Worm (Caenorhabditis elegans): Measurements from ENCODE around the gene sri-57.
"Not testable (repeated sequence)": the region's sequence is repeated elsewhere in the genome, so short reads cannot be mapped to it uniquely, and the experiment has no call there.

- not testable (repeated sequence) for TF ChIP-seq pqm-1 (tag; optimal IDR thresholded peaks at IDR 0.05); ces-1 (GFP tag; optimal IDR thresholded peaks at IDR 0.05); ztf-7 (tag; optimal IDR thresholded peaks at IDR 0.05); saeg-2 (GFP tag; IDR thresholded peaks at IDR 0.05); jun-1 (tag; optimal IDR thresholded peaks at IDR 0.05); spr-1 (tag; optimal IDR thresholded peaks at IDR 0.05); lin-39 (tag; optimal IDR thresholded peaks at IDR 0.05); F49E8.2 (tag; optimal IDR thresholded peaks at IDR 0.05; ENCODE audit: borderline replicate concordance)
These were observed 1.3 kb upstream of the sri-57 start, which contains the start of the genes F22E5.20 and F22E5.1 for ce11 chrII:2673534-2673933.
